Worm (Caenorhabditis elegans): ENCODE results near the gene ZK418.5.

ce11 chrIII:7073801-7074386 lies at the start of gene ZK418.5:
- TF ChIP-seq T22C8.4 (GFP tag; IDR thresholded peaks at IDR 0.05) (no peak), ref-1 (GFP tag; conservative IDR thresholded peaks at IDR 0.05) (no peak), flt-1 (GFP tag; IDR thresholded peaks at IDR 0.05) (no peak), med-1 (GFP tag; optimal IDR thresholded peaks at IDR 0.05; ENCODE audit: insufficient read depth) (no peak), klf-2 (GFP tag; conservative IDR thresholded peaks at IDR 0.05) (no peak)
